Worm (Caenorhabditis elegans) whole organism, L1 larva: Measurements from ENCODE around the gene twk-9.
"Not testable (repeated sequence)": the region's sequence is repeated elsewhere in the genome, so short reads cannot be mapped to it uniquely, and the experiment has no call there.

Source experiments
- C16A3.4 ChIP-seq: fragments of 150-350 bp; optimal IDR thresholded peaks from 2 replicates; lab custom pipeline; 2014; ENCODE audit warnings: missing biosample characterization, missing genetic modification characterization
- C34B4.2 ChIP-seq: sonication (generic microtip); optimal IDR thresholded peaks from 2 replicates; lab custom pipeline; 2017; ENCODE audit warnings: mild to moderate bottlenecking, missing genetic modification characterization, missing compliant biosample characterization
- ceh-82 ChIP-seq, 3 experiments: fragments of 150-350 bp in 1 of 3; sonication (generic microtip) in 2 of 3; optimal IDR thresholded peaks; 2 replicates each; lab custom pipeline; 2014 to 2017; ENCODE audit warnings: missing biosample characterization in 3 of 3, missing genetic modification characterization in 3 of 3
- ceh-88 ChIP-seq: fragments of 200-800 bp; sonication (Bioruptor generic); IDR thresholded peaks from 2 replicates; pipeline ENCODE4 v1.3.6; 2022; ENCODE audit warnings: missing genetic modification characterization, missing compliant biosample characterization
- ceh-90 ChIP-seq: sonication (generic microtip); optimal IDR thresholded peaks from 2 replicates; lab custom pipeline; 2016; ENCODE audit warnings: missing genetic modification characterization, missing compliant biosample characterization
- efl-1 ChIP-seq, 4 experiments: fragments of 150-350 bp; optimal IDR thresholded peaks in 3 of 4; peaks in 1 of 4; 1 replicate in 1 of 4; 2 replicates in 3 of 4; lab custom pipeline; 2014; ENCODE audit warnings: missing biosample characterization in 2 of 4, missing genetic modification characterization in 2 of 4, missing genetic modification reagents in 2 of 4
- efl-3 ChIP-seq: fragments of 200-800 bp; sonication (Bioruptor generic); optimal IDR thresholded peaks from 2 replicates; lab custom pipeline; 2018; ENCODE audit warnings: mild to moderate bottlenecking, missing genetic modification characterization, missing compliant biosample characterization
- elt-2 ChIP-seq: sonication (generic microtip); optimal IDR thresholded peaks from 2 replicates; lab custom pipeline; 2016; ENCODE audit warnings: missing genetic modification characterization, mild to moderate bottlenecking, inconsistent platforms, missing compliant biosample characterization, missing genetic modification reagents
- fkh-10 ChIP-seq: sonication (generic microtip); optimal IDR thresholded peaks from 2 replicates; lab custom pipeline; 2017; ENCODE audit warnings: missing biosample characterization, missing genetic modification reagents, missing genetic modification characterization
- fkh-4 ChIP-seq: sonication (generic microtip); optimal IDR thresholded peaks from 2 replicates; lab custom pipeline; 2016; ENCODE audit warnings: missing compliant biosample characterization, missing genetic modification characterization, borderline replicate concordance
- fkh-8 ChIP-seq: sonication (generic microtip); optimal IDR thresholded peaks from 2 replicates; lab custom pipeline; 2016; ENCODE audit warnings: mild to moderate bottlenecking, missing genetic modification characterization, missing compliant biosample characterization
- hpl-2 ChIP-seq: fragments of 150-350 bp; optimal IDR thresholded peaks from 2 replicates; lab custom pipeline; 2014; ENCODE audit warnings: missing biosample characterization, missing genetic modification reagents, missing genetic modification characterization
- lin-15B ChIP-seq: fragments of 150-350 bp; sonication (generic microtip); optimal IDR thresholded peaks from 3 replicates; lab custom pipeline; 2014; ENCODE audit warnings: missing biosample characterization, missing genetic modification characterization
- lin-35 ChIP-seq, 2 experiments: fragments of 150-350 bp; optimal IDR thresholded peaks; 2 replicates each; lab custom pipeline; 2014; ENCODE audit warnings: missing biosample characterization in 2 of 2, missing genetic modification characterization in 2 of 2, missing genetic modification reagents in 2 of 2
- lsy-2 ChIP-seq, 2 experiments: fragments of 150-350 bp; optimal IDR thresholded peaks; 2 replicates each; lab custom pipeline; 2014; ENCODE audit warnings: missing biosample characterization in 2 of 2, missing genetic modification characterization in 2 of 2
- mdl-1 ChIP-seq, 2 experiments: fragments of 150-350 bp; optimal IDR thresholded peaks; 2 replicates each; lab custom pipeline; 2014 to 2017; ENCODE audit warnings: missing biosample characterization in 2 of 2, missing genetic modification characterization in 2 of 2, inconsistent platforms in 1 of 2
- nhr-12 ChIP-seq: sonication (generic microtip); optimal IDR thresholded peaks from 2 replicates; lab custom pipeline; 2017; ENCODE audit warnings: missing biosample characterization, missing genetic modification characterization
- nhr-28 ChIP-seq: fragments of 150-350 bp; optimal IDR thresholded peaks from 2 replicates; lab custom pipeline; 2014; ENCODE audit warnings: missing biosample characterization, missing genetic modification characterization
- nhr-47 ChIP-seq: sonication (generic microtip); optimal IDR thresholded peaks from 2 replicates; lab custom pipeline; 2016; ENCODE audit warnings: mild to moderate bottlenecking, missing genetic modification characterization, moderate library complexity, missing compliant biosample characterization
- nhr-71 ChIP-seq: sonication (generic microtip); optimal IDR thresholded peaks from 2 replicates; lab custom pipeline; 2016; ENCODE audit warnings: mild to moderate bottlenecking, missing genetic modification characterization, moderate library complexity, missing compliant biosample characterization
- nhr-84 ChIP-seq: sonication (generic microtip); optimal IDR thresholded peaks from 2 replicates; lab custom pipeline; 2017; ENCODE audit warnings: missing biosample characterization, missing genetic modification characterization
- nhr-85 ChIP-seq: sonication (generic microtip); peaks from one replicate; lab custom pipeline; 2016; ENCODE audit warnings: missing genetic modification characterization, inconsistent platforms, missing compliant biosample characterization
- nhr-90 ChIP-seq: sonication (generic microtip); optimal IDR thresholded peaks from 2 replicates; lab custom pipeline; 2016; ENCODE audit warnings: mild to moderate bottlenecking, missing genetic modification characterization, missing compliant biosample characterization; ENCODE audit not compliant: poor library complexity
- pag-3 ChIP-seq: sonication (generic microtip); optimal IDR thresholded peaks from 2 replicates; lab custom pipeline; 2017; ENCODE audit warnings: missing genetic modification characterization, mild to moderate bottlenecking, missing compliant biosample characterization, antibody characterized with exemption, borderline replicate concordance; ENCODE audit not compliant: insufficient read depth
- pax-3 ChIP-seq: fragments of 200-800 bp; sonication (Bioruptor generic); optimal IDR thresholded peaks from 2 replicates; lab custom pipeline; 2018; ENCODE audit warnings: mild to moderate bottlenecking, missing genetic modification characterization, moderate library complexity, missing compliant biosample characterization
- rnt-1 ChIP-seq: sonication (generic microtip); optimal IDR thresholded peaks from 2 replicates; lab custom pipeline; 2016; ENCODE audit warnings: mild to moderate bottlenecking, missing genetic modification characterization, moderate library complexity, missing compliant biosample characterization
- sox-4 ChIP-seq: sonication (generic microtip); optimal IDR thresholded peaks from 2 replicates; lab custom pipeline; 2016; ENCODE audit warnings: missing genetic modification characterization, missing compliant biosample characterization
- tbx-2 ChIP-seq: sonication (generic microtip); optimal IDR thresholded peaks from 2 replicates; lab custom pipeline; 2016; ENCODE audit warnings: missing genetic modification characterization, missing compliant biosample characterization
- vab-15 ChIP-seq: sonication (generic microtip); optimal IDR thresholded peaks from 2 replicates; lab custom pipeline; 2017; ENCODE audit warnings: missing genotype, mild to moderate bottlenecking, missing genetic modification characterization, missing compliant biosample characterization
- ztf-11 ChIP-seq, 2 experiments: sonication (generic microtip); optimal IDR thresholded peaks; 2 replicates each; lab custom pipeline; 2016 to 2017; ENCODE audit warnings: missing genetic modification characterization in 2 of 2, missing biosample characterization in 1 of 2, missing compliant biosample characterization in 1 of 2
- ztf-4 ChIP-seq: fragments of 150-350 bp; optimal IDR thresholded peaks from 2 replicates; lab custom pipeline; 2014; ENCODE audit warnings: missing biosample characterization, missing genetic modification characterization

The twk-9 gene

DNA sequence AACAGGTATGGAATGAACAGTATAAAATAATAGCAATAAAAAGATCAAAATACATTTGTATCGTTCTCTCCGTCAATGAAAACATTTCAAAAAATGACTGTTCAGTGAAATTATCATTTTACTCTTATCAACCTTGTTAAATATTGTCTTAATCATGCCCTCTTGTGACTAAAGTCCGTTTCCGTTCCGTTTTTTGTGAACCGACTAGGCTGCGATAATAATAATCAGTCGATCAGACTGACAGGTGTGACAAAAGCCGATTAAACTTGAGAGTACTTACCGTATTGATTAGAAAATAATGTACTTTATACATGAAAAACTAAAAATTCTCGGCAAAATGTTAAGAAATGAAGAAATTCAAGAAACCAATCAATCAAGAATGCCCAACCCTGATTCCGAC, 10.5 kb upstream of the twk-9 start, which contains the start of gene ins-7:
Gene ins-7 (minus strand): TSS at position 332 of the 400 bp plus-strand sequence.
- TF ChIP-seq elt-2 (tag; lab: Kevin White, UChicago) (peak; percentile 83), nhr-84 (tag; lab: Kevin White, UChicago) (no peak)

DNA sequence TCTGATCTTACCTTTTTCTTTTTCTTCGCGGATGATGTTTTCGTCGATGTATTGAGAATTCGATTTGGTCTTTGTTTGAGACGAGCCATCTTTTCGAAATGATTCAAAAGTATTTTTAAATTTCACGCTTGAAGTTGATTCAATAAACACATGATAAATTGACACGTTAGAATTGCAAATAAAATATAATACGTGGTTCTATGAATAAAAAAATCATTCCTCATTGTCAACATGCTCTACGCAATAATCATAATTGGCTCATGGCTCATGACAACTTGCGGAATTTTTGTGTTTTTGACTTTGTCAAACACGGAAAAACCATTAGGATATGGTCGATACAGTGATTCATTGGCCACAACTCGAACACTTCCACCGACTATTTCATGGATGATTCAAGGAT, 9.5 kb upstream of the twk-9 start, which contains the start of the genes htas-1 and ZK1251.3:
Gene htas-1 (minus strand): TSS at position 101 of the 400 bp plus-strand sequence.
Gene ZK1251.3 (plus strand): TSS at position 226 of the 400 bp plus-strand sequence.
- TF ChIP-seq hpl-2 (GFP tag; lab: Kevin White, UChicago), result no peak
- no peak for TF ChIP-seq efl-1 (optimal IDR thresholded peaks at IDR 0.05; lab: Kevin White, UChicago)
- TF ChIP-seq efl-1 (GFP tag; optimal IDR thresholded peaks at IDR 0.05 in 1 of 2; lab: Kevin White, UChicago), result peak in 1 of 2 experiments; percentile 87
- no peak for TF ChIP-seq ceh-82 (tag; optimal IDR thresholded peaks at IDR 0.05; lab: Kevin White, UChicago)

DNA sequence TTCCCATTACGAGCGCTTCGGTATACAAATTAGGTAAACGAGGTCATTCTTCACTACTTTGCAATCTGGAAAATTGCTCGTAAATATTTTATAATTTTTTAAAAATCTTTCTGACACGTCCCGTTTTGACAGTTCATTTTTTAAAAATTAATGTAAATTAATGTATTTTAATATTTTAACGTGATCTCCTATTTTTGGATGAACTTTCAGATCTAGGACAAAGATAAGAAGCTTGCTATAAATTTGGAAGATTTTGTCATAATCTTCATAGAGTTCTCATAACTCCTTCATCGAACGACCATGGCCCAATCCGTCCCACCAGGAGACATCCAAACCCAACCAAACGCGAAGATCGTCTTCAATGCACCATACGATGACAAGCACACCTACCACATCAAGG, 4.3 kb upstream of the twk-9 start, which contains the start of gene msp-76:
Gene msp-76 (plus strand): TSS at position 301 of the 400 bp plus-strand sequence.
- TF ChIP-seq nhr-47 (tag; lab: Kevin White, UChicago); nhr-12 (tag; lab: Kevin White, UChicago); nhr-85: not testable (repeated sequence)

DNA sequence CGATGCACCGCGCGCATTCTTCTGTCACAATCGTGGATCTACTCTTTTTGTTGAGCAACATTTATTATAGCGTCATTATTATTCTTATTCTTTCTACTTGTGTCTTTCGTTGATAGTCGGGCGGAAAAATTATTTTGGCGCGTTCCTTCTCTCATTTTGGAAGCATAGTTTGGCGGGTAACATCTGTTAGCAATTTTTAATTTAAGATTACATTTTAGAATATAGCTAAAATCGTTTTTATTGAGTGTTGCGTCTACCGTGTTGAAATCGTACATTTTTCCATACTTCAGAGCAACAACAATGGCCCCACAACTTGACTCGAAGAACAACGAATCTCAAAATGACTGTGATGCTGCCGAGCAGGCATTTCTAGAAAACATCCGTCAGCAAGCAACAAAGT, 2.3 kb upstream of the twk-9 start, which contains the start of gene sdz-36:
Gene sdz-36 (plus strand): TSS at position 301 of the 400 bp plus-strand sequence.
- TF ChIP-seq ceh-88 (GFP tag; lab: Robert Waterston, UW) (no peak), rnt-1 (tag; lab: Kevin White, UChicago) (no peak), ztf-4 (tag; lab: Kevin White, UChicago) (no peak), C34B4.2 (tag; lab: Kevin White, UChicago) (no peak), fkh-4 (tag; lab: Kevin White, UChicago) (no peak), nhr-28 (no peak), sox-4 (tag; lab: Kevin White, UChicago) (no peak), pag-3 (tag; lab: Kevin White, UChicago) (no peak), efl-3 (GFP tag; lab: Kevin White, UChicago) (no peak), lin-15B (tag; lab: Kevin White, UChicago) (no peak), nhr-71 (tag; lab: Kevin White, UChicago) (no peak), nhr-90 (tag; lab: Kevin White, UChicago) (no peak)

DNA sequence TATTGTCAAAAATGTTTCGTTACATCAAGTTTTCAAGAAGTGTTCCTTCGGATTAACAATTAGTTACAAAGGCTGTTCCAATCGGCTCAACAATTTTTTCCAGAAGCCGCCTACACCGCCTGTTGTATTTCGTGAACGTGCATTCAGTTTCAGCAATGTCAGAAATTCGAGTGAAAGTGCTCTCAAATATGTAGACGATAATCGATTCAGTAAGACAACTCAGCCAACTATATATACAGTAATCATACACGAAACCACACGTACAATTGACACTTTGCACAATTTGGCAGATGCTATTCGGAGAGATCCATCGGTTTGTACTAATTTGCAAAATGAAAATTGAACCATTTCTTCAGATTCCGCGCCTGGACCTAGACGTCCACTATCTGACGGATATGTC, 3.5 kb downstream of the twk-9 start:
- no peak for TF ChIP-seq ceh-90 (tag; lab: Kevin White, UChicago)
- no peak for TF ChIP-seq efl-1 (optimal IDR thresholded peaks at IDR 0.05; lab: Kevin White, UChicago)
- no peak for TF ChIP-seq efl-1 (GFP tag; optimal IDR thresholded peaks at IDR 0.05 in 1 of 2; lab: Kevin White, UChicago)
- no peak for TF ChIP-seq lin-15B (tag; lab: Kevin White, UChicago)
- TF ChIP-seq fkh-8, result no peak
- TF ChIP-seq tbx-2, result no peak
- TF ChIP-seq C34B4.2 (tag; lab: Kevin White, UChicago), result no peak
- no peak for TF ChIP-seq lin-35 (GFP tag; optimal IDR thresholded peaks at IDR 0.05; lab: Kevin White, UChicago)
- TF ChIP-seq pax-3 (tag; lab: Kevin White, UChicago), result no peak
- TF ChIP-seq fkh-10 (GFP tag; lab: Kevin White, UChicago), result no peak
- TF ChIP-seq mdl-1 (tag; optimal IDR thresholded peaks at IDR 0.05; lab: Kevin White, UChicago), result no peak
- no peak for TF ChIP-seq C16A3.4 (tag; lab: Kevin White, UChicago)
- no peak for TF ChIP-seq hpl-2 (GFP tag; lab: Kevin White, UChicago)
- no peak for TF ChIP-seq ztf-11 (tag; optimal IDR thresholded peaks at IDR 0.05; lab: Kevin White, UChicago)
- no peak for TF ChIP-seq vab-15 (tag; lab: Kevin White, UChicago)
- TF ChIP-seq lsy-2 (tag; optimal IDR thresholded peaks at IDR 0.05; lab: Kevin White, UChicago), result no peak
